Worm (Caenorhabditis elegans) whole organism, mixed stage, embryonic: ENCODE data around the gene glb-27.

Experiments used
- bed-3 ChIP-seq: fragments of 200-800 bp; sonication (Bioruptor generic); optimal IDR thresholded peaks from 3 replicates; lab custom pipeline; 2018; ENCODE audit warnings: mild to moderate bottlenecking, missing genetic modification characterization, moderate library complexity, missing compliant biosample characterization
- blmp-1 ChIP-seq: fragments of 150-350 bp; optimal IDR thresholded peaks from 2 replicates; lab custom pipeline; 2014; ENCODE audit warnings: missing biosample characterization, missing genetic modification characterization
- ces-1 ChIP-seq: fragments of 150-350 bp; optimal IDR thresholded peaks from 2 replicates; lab custom pipeline; 2014; ENCODE audit warnings: missing biosample characterization, missing genetic modification reagents, missing genetic modification characterization
- elt-1 ChIP-seq: sonication (generic microtip); optimal IDR thresholded peaks from 2 replicates; lab custom pipeline; 2017; ENCODE audit warnings: missing genetic modification characterization, mild to moderate bottlenecking, missing compliant biosample characterization, antibody characterized with exemption, moderate library complexity, borderline replicate concordance; ENCODE audit not compliant: insufficient read depth
- lin-13 ChIP-seq: fragments of 150-350 bp; optimal IDR thresholded peaks from 2 replicates; lab custom pipeline; 2014; ENCODE audit warnings: missing biosample characterization, missing genetic modification characterization
- nhr-237 ChIP-seq: fragments of 150-350 bp; optimal IDR thresholded peaks from 2 replicates; lab custom pipeline; 2014; ENCODE audit warnings: missing biosample characterization, missing genetic modification characterization
- nhr-28 ChIP-seq: fragments of 150-350 bp; optimal IDR thresholded peaks from 2 replicates; lab custom pipeline; 2014; ENCODE audit warnings: missing biosample characterization, missing genetic modification characterization
- snpc-4 ChIP-seq: fragments of 150-350 bp; optimal IDR thresholded peaks from 2 replicates; lab custom pipeline; 2014; ENCODE audit warnings: missing biosample characterization, missing genetic modification characterization
- tbx-8 ChIP-seq: fragments of 200-800 bp; sonication (Bioruptor generic); optimal IDR thresholded peaks from 2 replicates; lab custom pipeline; 2018; ENCODE audit warnings: mild to moderate bottlenecking, missing genetic modification characterization, moderate library complexity, missing compliant biosample characterization
- unc-62 ChIP-seq: fragments of 150-350 bp; optimal IDR thresholded peaks from 2 replicates; lab custom pipeline; 2014; ENCODE audit warnings: missing biosample characterization, missing genetic modification reagents, missing genetic modification characterization

ce11 chrII:8585036-8585627 is 29.1 kb upstream of the glb-27 start, which contains the start of gene F54C9.11:
- no peak for TF ChIP-seq snpc-4
- no peak for TF ChIP-seq ces-1 (GFP tag; lab: Kevin White, UChicago)
- no peak for TF ChIP-seq unc-62 (GFP tag; lab: Kevin White, UChicago)
- no peak for TF ChIP-seq elt-1 (tag; lab: Kevin White, UChicago)
- no peak for TF ChIP-seq bed-3 (GFP tag; lab: Kevin White, UChicago)
- no peak for TF ChIP-seq lin-13 (tag; lab: Kevin White, UChicago)
- TF ChIP-seq tbx-8 (GFP tag; lab: Kevin White, UChicago) = no peak
- no peak for TF ChIP-seq nhr-237 (tag; lab: Kevin White, UChicago)
- TF ChIP-seq blmp-1 = no peak
- no peak for TF ChIP-seq nhr-28 (tag; lab: Kevin White, UChicago)
